Fruit fly (Drosophila melanogaster): Measurements from ENCODE around the gene mtgo.
A peak's percentile ranks its signal among the peaks of the same experiment; 100 is the strongest.

mtgo gene

dm6 chr2L:16591934-16592333, 47.1 kb downstream of the mtgo start (continued):
- TF ChIP-seq hbn (GFP tag; IDR thresholded peaks at IDR 0.05; ENCODE audit: partially characterized antibody): no peak
- no peak for TF ChIP-seq Dbx (GFP tag; IDR thresholded peaks at IDR 0.05)
- no peak for TF ChIP-seq cg (GFP tag; optimal IDR thresholded peaks at IDR 0.05)
- no peak for TF ChIP-seq CG12744 (GFP tag; optimal IDR thresholded peaks at IDR 0.05)
- no peak for TF ChIP-seq pros (GFP tag; optimal IDR thresholded peaks at IDR 0.05)
- TF ChIP-seq grn (GFP tag; optimal IDR thresholded peaks at IDR 0.05): no peak
- peak; percentile 4 for TF ChIP-seq grau (tag; optimal IDR thresholded peaks at IDR 0.05)
- no peak for TF ChIP-seq btn (GFP tag; optimal IDR thresholded peaks at IDR 0.05)
- TF ChIP-seq MTF-1 (GFP tag; optimal IDR thresholded peaks at IDR 0.05; ENCODE audit: borderline replicate concordance): no peak
- no peak for TF ChIP-seq HLH4C (GFP tag; IDR thresholded peaks at IDR 0.05; ENCODE audit: partially characterized antibody)
- no peak for TF ChIP-seq stwl (tag; optimal IDR thresholded peaks at IDR 0.05)
- TF ChIP-seq Ada2b (GFP tag; IDR thresholded peaks at IDR 0.05): no peak
- TF ChIP-seq chn (GFP tag; optimal IDR thresholded peaks at IDR 0.05): peak; percentile 26
- no peak for TF ChIP-seq Neu2 (GFP tag; optimal IDR thresholded peaks at IDR 0.05; ENCODE audit: borderline replicate concordance)
- TF ChIP-seq HLH3B (GFP tag; IDR thresholded peaks at IDR 0.05): peak; percentile 74
- TF ChIP-seq nmo (GFP tag; optimal IDR thresholded peaks at IDR 0.05): peak; percentile 37
- no peak for TF ChIP-seq CG10959 (GFP tag; IDR thresholded peaks at IDR 0.05)
- TF ChIP-seq Dref (GFP tag; IDR thresholded peaks at IDR 0.05): no peak
- peak; percentile 20 for TF ChIP-seq CG30431 (GFP tag; optimal IDR thresholded peaks at IDR 0.05)
- TF ChIP-seq eyg (GFP tag; optimal IDR thresholded peaks at IDR 0.05): no peak
- no peak for TF ChIP-seq CG3065 (GFP tag; optimal IDR thresholded peaks at IDR 0.05)
- TF ChIP-seq Spps (tag; optimal IDR thresholded peaks at IDR 0.05): no peak
- no peak for TF ChIP-seq rib (GFP tag; IDR thresholded peaks at IDR 0.05)
- peak; percentile 72 for TF ChIP-seq phol (tag; optimal IDR thresholded peaks at IDR 0.05)
- TF ChIP-seq CG31441 (GFP tag; IDR thresholded peaks at IDR 0.05): peak; percentile 68
- TF ChIP-seq Gsc (GFP tag; IDR thresholded peaks at IDR 0.05): no peak
- TF ChIP-seq toy (GFP tag; IDR thresholded peaks at IDR 0.05): no peak
- TF ChIP-seq sc (optimal IDR thresholded peaks at IDR 0.05): no peak
- peak; percentile 7 for TF ChIP-seq sc (GFP tag; optimal IDR thresholded peaks at IDR 0.05)
- peak; percentile 69 for TF ChIP-seq H15 (GFP tag; IDR thresholded peaks at IDR 0.05)
- no peak for TF ChIP-seq CG10274 (GFP tag; optimal IDR thresholded peaks at IDR 0.05)
- TF ChIP-seq CG13775 (GFP tag; optimal IDR thresholded peaks at IDR 0.05): no peak
- no peak for TF ChIP-seq Sin3A (optimal IDR thresholded peaks at IDR 0.05)
- no peak for TF ChIP-seq MESR4 (GFP tag; optimal IDR thresholded peaks at IDR 0.05)
- TF ChIP-seq Kr (GFP tag; optimal IDR thresholded peaks at IDR 0.05): no peak
- TF ChIP-seq ttk (GFP tag; IDR thresholded peaks at IDR 0.05): peak; percentile 76
- 0 out of 2 replicates have a peak, but pooled peaks have one; percentile 31 for TF ChIP-seq CG10366 (GFP tag; IDR thresholded peaks at IDR 0.05)
- no peak for TF ChIP-seq CG15696 (tag; optimal IDR thresholded peaks at IDR 0.05)
- TF ChIP-seq CG6272 (GFP tag; IDR thresholded peaks at IDR 0.05): no peak
- no peak for TF ChIP-seq CG12104 (GFP tag; optimal IDR thresholded peaks at IDR 0.05)
- peak; percentile 51 for TF ChIP-seq tap (tag; optimal IDR thresholded peaks at IDR 0.05)
- TF ChIP-seq HmgD (GFP tag; optimal IDR thresholded peaks at IDR 0.05): no peak
- TF ChIP-seq Camta (GFP tag; optimal IDR thresholded peaks at IDR 0.05): no peak
- TF ChIP-seq CG14710 (tag; optimal IDR thresholded peaks at IDR 0.05): peak; percentile 30
- TF ChIP-seq CG8290 (GFP tag; optimal IDR thresholded peaks at IDR 0.05): no peak
- no peak for TF ChIP-seq CG8290 (tag; optimal IDR thresholded peaks at IDR 0.05)
- peak; percentile 97 for TF ChIP-seq sens (GFP tag)
- TF ChIP-seq inv (GFP tag; IDR thresholded peaks at IDR 0.05; ENCODE audit: partially characterized antibody): no peak
- no peak for TF ChIP-seq Myb (GFP tag; optimal IDR thresholded peaks at IDR 0.05)
- no peak for TF ChIP-seq br (optimal IDR thresholded peaks at IDR 0.05)
- peak; percentile 35 for TF ChIP-seq bcd (GFP tag; optimal IDR thresholded peaks at IDR 0.05)
- peak; percentile 63 for TF ChIP-seq fd96Cb (tag; optimal IDR thresholded peaks at IDR 0.05)
- TF ChIP-seq CG11504 (tag; optimal IDR thresholded peaks at IDR 0.05): peak; percentile 65
- TF ChIP-seq Atf-2 (GFP tag; optimal IDR thresholded peaks at IDR 0.05): no peak

Measured in whole organism, embryonic.